Worm (Caenorhabditis elegans): ENCODE data around the gene zipt-13.

Gene zipt-13

DNA sequence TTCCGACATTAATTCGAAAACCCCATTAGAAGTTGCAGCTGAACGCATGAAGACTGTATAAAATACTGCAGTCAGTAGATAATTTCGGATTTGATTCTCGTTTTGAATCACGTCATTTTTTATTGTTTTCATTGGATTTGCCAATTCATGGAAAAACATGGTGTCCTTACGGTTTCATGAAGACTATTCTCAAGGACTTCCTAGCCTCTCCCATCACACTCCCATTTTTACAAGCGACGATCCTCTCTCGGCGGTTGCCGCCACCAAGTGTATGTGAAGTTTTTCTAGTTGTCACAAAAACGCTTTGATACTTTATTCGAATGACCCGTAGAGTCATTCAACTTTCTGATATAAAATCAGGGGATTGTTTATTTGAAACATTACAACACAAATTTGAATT lies 46.9 kb downstream of the zipt-13 start:
- no peak for TF ChIP-seq unc-62 (GFP tag; optimal IDR thresholded peaks at IDR 0.05)

DNA sequence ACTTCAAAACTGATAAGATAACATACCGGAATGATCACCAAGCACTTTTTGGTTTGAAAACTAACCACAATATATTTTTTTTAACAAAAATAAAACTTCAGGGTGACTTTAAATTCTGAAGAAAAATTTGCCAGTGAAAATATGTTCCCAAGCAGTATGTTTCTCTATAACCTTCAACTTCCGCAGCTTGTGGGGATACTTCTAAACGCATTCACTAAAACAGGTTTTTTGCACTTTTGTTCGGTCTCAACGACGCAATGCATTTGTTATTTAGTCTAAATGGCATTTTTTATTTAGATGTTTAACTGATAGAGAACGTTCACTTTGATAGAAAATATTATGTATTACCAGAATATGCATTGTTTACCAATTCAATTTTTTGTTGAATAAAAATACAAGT lies 47.5 kb downstream of the zipt-13 start:
- no peak for TF ChIP-seq unc-62 (GFP tag; optimal IDR thresholded peaks at IDR 0.05)

DNA sequence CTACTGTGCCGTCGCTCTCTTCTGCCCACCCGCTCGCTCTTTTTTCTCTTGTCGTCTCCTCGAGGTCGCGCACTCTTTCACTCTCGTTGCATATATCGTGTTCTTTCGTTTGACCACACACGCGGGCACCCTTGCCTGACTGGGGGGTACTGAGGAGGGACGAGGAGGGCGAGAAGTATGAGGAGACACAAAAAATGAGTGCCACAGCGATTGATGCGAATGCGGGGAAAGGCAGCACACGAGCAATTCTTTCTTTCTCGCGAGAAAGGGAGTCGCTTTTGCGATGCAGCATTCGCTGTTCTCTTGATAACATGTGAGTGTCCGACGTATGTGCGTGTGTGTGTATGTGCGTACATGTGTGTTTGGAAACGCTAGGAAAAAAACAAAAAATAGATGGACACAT lies 48.2 kb downstream of the zipt-13 start:
- TF ChIP-seq unc-62 (GFP tag; optimal IDR thresholded peaks at IDR 0.05), result no peak

DNA sequence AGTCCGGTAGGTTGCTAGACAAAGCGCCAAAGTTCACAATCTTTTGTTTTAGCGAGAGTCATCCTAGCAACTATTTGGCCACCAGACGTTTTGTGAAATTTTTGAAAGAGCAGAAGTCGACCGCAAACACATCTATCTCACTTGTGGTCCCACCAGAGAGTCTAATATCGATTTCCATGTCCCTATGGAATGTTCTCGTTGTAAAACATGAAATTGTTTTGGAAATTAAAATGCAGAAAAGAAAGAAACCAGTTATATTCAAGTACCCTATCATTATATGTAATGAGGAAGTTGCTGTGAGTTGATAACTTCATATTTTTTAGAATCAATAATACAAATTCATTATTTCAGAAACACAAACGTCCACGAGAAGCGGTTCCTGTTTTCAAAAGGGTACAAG lies 52.0 kb downstream of the zipt-13 start:
- no peak for TF ChIP-seq unc-62 (GFP tag; optimal IDR thresholded peaks at IDR 0.05)

All from whole organism, dauer.